Fruit fly (Drosophila melanogaster) whole organism, embryonic: Measurements from ENCODE around the gene CG12507.
A peak's percentile ranks its signal among the peaks of the same experiment; 100 is the strongest.

Experiments
- ATbp ChIP-seq: fragments of 200-800 bp; sonication (Bioruptor generic); optimal IDR thresholded peaks from 2 replicates; lab custom pipeline; 2017; ENCODE audit warnings: missing biosample characterization, mild to moderate bottlenecking, missing genetic modification characterization, missing genetic modification reagents
- CG10979 ChIP-seq: fragments of 200-800 bp; sonication (Bioruptor generic); optimal IDR thresholded peaks from 2 replicates; lab custom pipeline; 2018; ENCODE audit warnings: missing biosample characterization, mild to moderate bottlenecking, missing genetic modification characterization, moderate library complexity
- CG11398 ChIP-seq: fragments of 200-800 bp; sonication (Bioruptor generic); optimal IDR thresholded peaks from 2 replicates; lab custom pipeline; 2016; ENCODE audit warnings: missing biosample characterization, missing genetic modification characterization
- CG11696 ChIP-seq: fragments of 200-800 bp; sonication (Bioruptor generic); IDR thresholded peaks from 2 replicates; pipeline ENCODE4 v1.3.6; 2022; ENCODE audit warnings: missing biosample characterization, missing genetic modification characterization
- CG12299 ChIP-seq: fragments of 200-800 bp; sonication (Bioruptor generic); optimal IDR thresholded peaks from 2 replicates; lab custom pipeline; 2018; ENCODE audit warnings: missing biosample characterization, mild to moderate bottlenecking, missing genetic modification characterization
- CG12744 ChIP-seq: fragments of 200-800 bp; sonication (Bioruptor generic); optimal IDR thresholded peaks from 2 replicates; lab custom pipeline; 2016; ENCODE audit warnings: missing biosample characterization, missing genetic modification characterization
- CG12942 ChIP-seq: fragments of 200-800 bp; sonication (Bioruptor generic); optimal IDR thresholded peaks from 3 replicates; lab custom pipeline; 2016; ENCODE audit warnings: missing biosample characterization, missing genetic modification characterization
- CG13894 ChIP-seq: fragments of 200-800 bp; sonication (Bioruptor generic); optimal IDR thresholded peaks from 3 replicates; lab custom pipeline; 2018; ENCODE audit warnings: missing biosample characterization, mild to moderate bottlenecking, missing genetic modification characterization, moderate library complexity
- CG14667 ChIP-seq: fragments of 200-800 bp; sonication (Bioruptor generic); IDR thresholded peaks from 2 replicates; pipeline ENCODE4 v1.3.6; 2022; ENCODE audit warnings: missing biosample characterization, missing genetic modification characterization
- CG14710 ChIP-seq: fragments of 200-800 bp; sonication (Bioruptor generic); optimal IDR thresholded peaks from 3 replicates; lab custom pipeline; 2019; ENCODE audit warnings: missing biosample characterization, mild to moderate bottlenecking, missing genetic modification characterization, moderate library complexity
- CG15011 ChIP-seq: fragments of 200-800 bp; sonication (Bioruptor generic); optimal IDR thresholded peaks from 3 replicates; lab custom pipeline; 2018; ENCODE audit warnings: missing biosample characterization, mild to moderate bottlenecking, missing genetic modification characterization
- CG15514 ChIP-seq: fragments of 200-800 bp; sonication (Bioruptor generic); optimal IDR thresholded peaks from 3 replicates; lab custom pipeline; 2017; ENCODE audit warnings: missing biosample characterization, missing genetic modification characterization, mild to moderate bottlenecking, moderate library complexity, missing genetic modification reagents
- CG17385 ChIP-seq: fragments of 200-800 bp; sonication (Bioruptor generic); optimal IDR thresholded peaks from 3 replicates; lab custom pipeline; 2018; ENCODE audit warnings: missing biosample characterization, mild to moderate bottlenecking, missing genetic modification characterization
- CG17829 ChIP-seq: fragments of 200-800 bp; optimal IDR thresholded peaks from 2 replicates; lab custom pipeline; 2019; ENCODE audit warnings: missing biosample characterization, mild to moderate bottlenecking, missing genetic modification characterization, moderate library complexity
- CG2116 ChIP-seq: fragments of 200-800 bp; sonication (Bioruptor generic); optimal IDR thresholded peaks from 3 replicates; lab custom pipeline; 2018; ENCODE audit warnings: missing biosample characterization, mild to moderate bottlenecking, missing genetic modification characterization
- CG33213 ChIP-seq: fragments of 200-800 bp; sonication (Bioruptor generic); optimal IDR thresholded peaks from 3 replicates; lab custom pipeline; 2016; ENCODE audit warnings: missing biosample characterization, missing genetic modification characterization
- CG4617 ChIP-seq: fragments of 200-800 bp; sonication (Bioruptor generic); optimal IDR thresholded peaks from 3 replicates; lab custom pipeline; 2016; ENCODE audit warnings: missing biosample characterization, missing genetic modification characterization, borderline replicate concordance
- CG5245 ChIP-seq: fragments of 200-800 bp; sonication (Bioruptor generic); optimal IDR thresholded peaks from 3 replicates; lab custom pipeline; 2016; ENCODE audit warnings: missing biosample characterization, missing genetic modification characterization
- CG7357 ChIP-seq: fragments of 200-800 bp; sonication (Bioruptor generic); IDR thresholded peaks from 3 replicates; pipeline ENCODE4 v1.3.6; 2022; ENCODE audit warnings: missing biosample characterization, missing genetic modification characterization
- CG9215 ChIP-seq: fragments of 200-800 bp; sonication (Bioruptor generic); IDR thresholded peaks from 2 replicates; pipeline ENCODE4 v1.3.6; 2022; ENCODE audit warnings: missing biosample characterization, missing genetic modification characterization
- CHES-1-like ChIP-seq: fragments of 200-800 bp; sonication (Bioruptor generic); optimal IDR thresholded peaks from 2 replicates; lab custom pipeline; 2016; ENCODE audit warnings: missing biosample characterization, missing genetic modification characterization
- Chrac-16 ChIP-seq: fragments of 200-800 bp; sonication (Bioruptor generic); optimal IDR thresholded peaks from 3 replicates; lab custom pipeline; 2016; ENCODE audit warnings: missing biosample characterization, missing genetic modification characterization
- D ChIP-seq, 2 experiments: fragments of 200-800 bp in 1 of 2; fragments of >200 bp in 1 of 2; sonication (Bioruptor generic) in 1 of 2; optimal IDR thresholded peaks; 2 replicates in 1 of 2; 3 replicates in 1 of 2; lab custom pipeline; 2017; ENCODE audit warnings: mild to moderate bottlenecking in 1 of 2, missing biosample characterization in 1 of 2, missing genetic modification characterization in 1 of 2, missing genetic modification reagents in 1 of 2
- Doc3 ChIP-seq: fragments of 200-800 bp; sonication (Bioruptor generic); IDR thresholded peaks from 3 replicates; pipeline ENCODE4 v1.3.6; 2022; ENCODE audit warnings: missing biosample characterization, missing genetic modification characterization; ENCODE audit not compliant: partially characterized antibody
- Dp ChIP-seq: fragments of 200-800 bp; sonication (Bioruptor generic); optimal IDR thresholded peaks from 2 replicates; lab custom pipeline; 2018; ENCODE audit warnings: missing biosample characterization, mild to moderate bottlenecking, missing genetic modification characterization, moderate library complexity
- Elba2 ChIP-seq: fragments of 200-800 bp; sonication (Bioruptor generic); optimal IDR thresholded peaks from 3 replicates; lab custom pipeline; 2016; ENCODE audit warnings: missing biosample characterization, missing genetic modification characterization
- HHEX ChIP-seq: fragments of 200-800 bp; sonication (Bioruptor generic); optimal IDR thresholded peaks from 3 replicates; lab custom pipeline; 2017; ENCODE audit warnings: missing biosample characterization, mild to moderate bottlenecking, missing genetic modification characterization, missing genetic modification reagents
- Hr3 ChIP-seq: fragments of 200-800 bp; sonication (Bioruptor generic); optimal IDR thresholded peaks from 3 replicates; lab custom pipeline; 2016; ENCODE audit warnings: missing biosample characterization, missing genetic modification characterization
- Hsf ChIP-seq: fragments of 200-800 bp; sonication (Bioruptor generic); optimal IDR thresholded peaks from 3 replicates; lab custom pipeline; 2016; ENCODE audit warnings: missing biosample characterization, missing genetic modification characterization
- Lpt ChIP-seq: fragments of >200 bp; optimal IDR thresholded peaks from 2 replicates; lab custom pipeline; 2018; ENCODE audit warnings: missing biosample characterization, missing genetic modification characterization
- MBD-R2 ChIP-seq: fragments of 200-800 bp; sonication (Bioruptor generic); IDR thresholded peaks from 2 replicates; pipeline ENCODE4 v1.3.6; 2022; ENCODE audit warnings: missing biosample characterization, missing genetic modification characterization
- Max ChIP-seq: fragments of 200-800 bp; sonication (Bioruptor generic); optimal IDR thresholded peaks from 2 replicates; lab custom pipeline; 2016; ENCODE audit warnings: missing biosample characterization, mild to moderate bottlenecking, missing genetic modification characterization
- Nf-YB ChIP-seq: fragments of 200-800 bp; sonication (Bioruptor generic); optimal IDR thresholded peaks from 3 replicates; lab custom pipeline; 2019; ENCODE audit warnings: missing biosample characterization, mild to moderate bottlenecking, missing genetic modification characterization, moderate library complexity
- Ptx1 ChIP-seq: fragments of 200-800 bp; sonication (Bioruptor generic); IDR thresholded peaks from 2 replicates; pipeline ENCODE4 v1.3.6; 2022; ENCODE audit warnings: missing biosample characterization, missing genetic modification characterization
- Sox100B ChIP-seq: fragments of 200-800 bp; sonication (Bioruptor generic); optimal IDR thresholded peaks from 3 replicates; lab custom pipeline; 2018; ENCODE audit warnings: missing biosample characterization, mild to moderate bottlenecking, missing genetic modification characterization
- Spps ChIP-seq: fragments of 200-800 bp; sonication (Bioruptor generic); optimal IDR thresholded peaks from 2 replicates; lab custom pipeline; 2018; ENCODE audit warnings: missing biosample characterization, mild to moderate bottlenecking, missing genetic modification characterization
- Tbp ChIP-seq: fragments of >200 bp; optimal IDR thresholded peaks from 2 replicates; lab custom pipeline; 2018; ENCODE audit warnings: missing biosample characterization, missing genetic modification characterization
- ab ChIP-seq: fragments of 200-800 bp; sonication (Bioruptor generic); optimal IDR thresholded peaks from 2 replicates; lab custom pipeline; 2016; ENCODE audit warnings: missing biosample characterization, missing genetic modification characterization
- cad ChIP-seq: fragments of >200 bp; optimal IDR thresholded peaks from 2 replicates; lab custom pipeline; 2017; ENCODE audit warnings: missing biosample characterization, missing genetic modification characterization
- dmrt11E ChIP-seq: fragments of 200-800 bp; sonication (Bioruptor generic); optimal IDR thresholded peaks from 3 replicates; lab custom pipeline; 2018; ENCODE audit warnings: missing biosample characterization, mild to moderate bottlenecking, missing genetic modification characterization, moderate library complexity
- fd96Cb ChIP-seq: fragments of 200-800 bp; sonication (Bioruptor generic); optimal IDR thresholded peaks from 2 replicates; lab custom pipeline; 2018; ENCODE audit warnings: missing biosample characterization, mild to moderate bottlenecking, missing genetic modification characterization, moderate library complexity
- gcm ChIP-seq: fragments of 200-800 bp; sonication (Bioruptor generic); optimal IDR thresholded peaks from 2 replicates; lab custom pipeline; 2019; ENCODE audit warnings: missing biosample characterization, mild to moderate bottlenecking, missing genetic modification characterization, moderate library complexity
- gfzf ChIP-seq: fragments of 200-800 bp; sonication (Bioruptor generic); optimal IDR thresholded peaks from 2 replicates; lab custom pipeline; 2016; ENCODE audit warnings: missing biosample characterization, mild to moderate bottlenecking, missing genetic modification characterization, moderate library complexity
- odd ChIP-seq: fragments of 200-800 bp; sonication (Bioruptor generic); optimal IDR thresholded peaks from 2 replicates; lab custom pipeline; 2017; ENCODE audit warnings: missing biosample characterization, mild to moderate bottlenecking, missing genetic modification characterization
- onecut ChIP-seq: fragments of 200-800 bp; sonication (Bioruptor generic); IDR thresholded peaks from 2 replicates; pipeline ENCODE4 v1.3.6; 2022; ENCODE audit warnings: missing biosample characterization, missing genetic modification characterization
- salm ChIP-seq: fragments of 200-800 bp; sonication (Bioruptor generic); optimal IDR thresholded peaks from 2 replicates; lab custom pipeline; 2018; ENCODE audit warnings: missing biosample characterization, mild to moderate bottlenecking, missing genetic modification characterization
- ttk ChIP-seq: fragments of 200-800 bp; sonication (Bioruptor generic); IDR thresholded peaks from 2 replicates; pipeline ENCODE4 v2.1.2; 2022; ENCODE audit warnings: missing biosample characterization, missing genetic modification characterization
- tup ChIP-seq: fragments of 200-800 bp; sonication (Bioruptor generic); optimal IDR thresholded peaks from 2 replicates; lab custom pipeline; 2016; ENCODE audit warnings: missing biosample characterization, mild to moderate bottlenecking, missing genetic modification characterization, moderate library complexity
- unc-4 ChIP-seq: fragments of 200-800 bp; sonication (Bioruptor generic); IDR thresholded peaks from 2 replicates; pipeline ENCODE4 v1.3.6; 2022; ENCODE audit warnings: missing biosample characterization, missing genetic modification characterization; ENCODE audit not compliant: partially characterized antibody
- vfl ChIP-seq: fragments of 200-800 bp; sonication (Bioruptor generic); optimal IDR thresholded peaks from 2 replicates; lab custom pipeline; 2016; ENCODE audit warnings: missing biosample characterization, missing genetic modification characterization

The CG12507 gene

DNA sequence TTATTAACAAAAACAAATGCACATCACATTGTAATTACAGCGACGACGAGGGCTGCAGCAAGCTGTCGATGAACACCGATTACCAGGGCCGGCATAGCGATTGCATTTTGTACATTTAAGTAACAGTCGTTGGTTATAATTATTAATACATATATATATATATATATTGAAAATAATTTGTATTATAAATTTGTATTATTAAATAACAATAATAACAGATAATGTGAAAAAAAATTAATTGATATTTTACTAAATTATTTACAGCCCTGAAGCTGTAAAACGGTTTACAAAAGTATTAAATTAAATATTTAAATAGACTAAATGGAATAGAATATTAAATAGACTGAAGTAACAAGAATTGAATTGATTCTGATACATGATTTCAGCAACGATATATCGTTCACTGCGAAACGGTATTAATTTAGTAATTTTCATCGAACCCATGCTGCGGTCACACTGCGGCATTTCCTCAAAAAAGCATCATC is 9.6 kb upstream of the CG12507 start, which contains the start of the genes kat80 and Prosalpha4 (continued):
- TF ChIP-seq gfzf (GFP tag; lab: Kevin White, UChicago) (peak; percentile 58), onecut (GFP tag; lab: Robert Waterston, UW) (0 out of 2 replicates have a peak, but pooled peaks have one; percentile 32), ttk (GFP tag; lab: Robert Waterston, UW) (no peak), CG4617 (no peak), cad (no peak), CG5245 (GFP tag; lab: Kevin White, UChicago) (no peak), CG33213 (no peak), CG12744 (GFP tag; lab: Kevin White, UChicago) (no peak), Hr3 (GFP tag; lab: Kevin White, UChicago) (peak; percentile 86), vfl (GFP tag; lab: Kevin White, UChicago) (no peak), D (optimal IDR thresholded peaks at IDR 0.05; lab: Kevin White, UChicago) (no peak), D (GFP tag; optimal IDR thresholded peaks at IDR 0.05; lab: Kevin White, UChicago) (no peak), Tbp (GFP tag; lab: Kevin White, UChicago) (no peak), Lpt (GFP tag; lab: Kevin White, UChicago) (no peak), CG12299 (no peak), Doc3 (GFP tag; lab: Robert Waterston, UW) (peak; percentile 53; the same call in 2 of the 3 replicates), CG10979 (peak; percentile 8), HHEX (GFP tag; lab: Kevin White, UChicago) (peak; percentile 42), CG17385 (GFP tag; lab: Kevin White, UChicago) (peak; percentile 19), CG14667 (GFP tag; lab: Robert Waterston, UW) (0 out of 2 replicates have a peak, but pooled peaks have one; percentile 15), Elba2 (GFP tag; lab: Kevin White, UChicago) (no peak), unc-4 (GFP tag; lab: Robert Waterston, UW) (peak; percentile 69), CG11398 (GFP tag; lab: Kevin White, UChicago) (no peak), CHES-1-like (GFP tag; lab: Kevin White, UChicago) (no peak), CG17829 (tag; lab: Kevin White, UChicago) (peak; percentile 63), ab (no peak), gcm (GFP tag; lab: Kevin White, UChicago) (no peak), dmrt11E (peak; percentile 44), CG2116 (GFP tag; lab: Kevin White, UChicago) (no peak), Dp (GFP tag; lab: Kevin White, UChicago) (peak; percentile 22), tup (GFP tag; lab: Kevin White, UChicago) (no peak), MBD-R2 (peak; percentile 46; the same call in 1 of the 2 replicates), fd96Cb (peak; percentile 20), CG12942 (GFP tag; lab: Kevin White, UChicago) (peak; percentile 7), salm (no peak), CG7357 (GFP tag; lab: Robert Waterston, UW) (no peak), Spps (tag; lab: Kevin White, UChicago) (no peak), Hsf (no peak), CG14710 (tag; lab: Kevin White, UChicago) (peak; percentile 67), Ptx1 (0 out of 2 replicates have a peak, but pooled peaks have one; percentile 12), CG15011 (GFP tag; lab: Kevin White, UChicago) (no peak), CG15514 (GFP tag; lab: Kevin White, UChicago) (peak; percentile 58), Max (GFP tag; lab: Kevin White, UChicago) (no peak), Sox100B (GFP tag; lab: Kevin White, UChicago) (no peak), ATbp (GFP tag; lab: Kevin White, UChicago) (no peak), Nf-YB (GFP tag; lab: Kevin White, UChicago) (no peak), odd (GFP tag; lab: Kevin White, UChicago) (no peak), CG11696 (GFP tag; lab: Robert Waterston, UW) (no peak), CG9215 (GFP tag; lab: Robert Waterston, UW) (no peak), CG13894 (tag; lab: Kevin White, UChicago) (peak; percentile 62), Chrac-16 (GFP tag; lab: Kevin White, UChicago) (no peak)
